Worm (Caenorhabditis elegans) whole organism, midembryonic: Measurements from ENCODE around the gene F02A9.7.

Experiments
- cog-1 ChIP-seq: sonication (generic microtip); optimal IDR thresholded peaks from 2 replicates; lab custom pipeline; 2016; ENCODE audit warnings: missing genetic modification characterization, missing compliant biosample characterization
- klf-2 ChIP-seq: fragments of 200-800 bp; sonication (Bioruptor generic); conservative IDR thresholded peaks from 2 replicates; pipeline ENCODE4 v1.3.6; 2022; ENCODE audit warnings: missing genetic modification reagents, missing genetic modification characterization, missing compliant biosample characterization
- med-1 ChIP-seq: sonication (generic microtip); optimal IDR thresholded peaks from 2 replicates; lab custom pipeline; 2017; ENCODE audit warnings: missing genetic modification characterization, mild to moderate bottlenecking, missing compliant biosample characterization, antibody characterized with exemption, missing genetic modification reagents; ENCODE audit not compliant: insufficient read depth
- ref-1 ChIP-seq: fragments of 200-800 bp; sonication (Bioruptor generic); conservative IDR thresholded peaks from 2 replicates; pipeline ENCODE4 v1.3.6; 2022; ENCODE audit warnings: missing genetic modification reagents, missing genetic modification characterization, missing compliant biosample characterization
- ztf-23 ChIP-seq: fragments of 200-800 bp; sonication (Bioruptor generic); IDR thresholded peaks from 2 replicates; pipeline ENCODE4 v1.3.6; 2022; ENCODE audit warnings: missing genetic modification reagents, missing genetic modification characterization, missing compliant biosample characterization

- TF ChIP-seq ztf-23 (GFP tag; lab: Robert Waterston, UW) (no peak), klf-2 (no peak), cog-1 (no peak), ref-1 (GFP tag; lab: Robert Waterston, UW) (no peak), med-1 (GFP tag; lab: Kevin White, UChicago) (no peak)
Observed at ce11 chrIII:9083118-9083517, 7.7 kb upstream of the F02A9.7 start.
